Worm (Caenorhabditis elegans) whole organism, early embryonic: ENCODE measurements around the gene fard-1.

ENCODE experiments used
- F13C5.2 ChIP-seq: sonication (generic microtip); optimal IDR thresholded peaks from 2 replicates; lab custom pipeline; 2017; ENCODE audit warnings: mild to moderate bottlenecking, missing genetic modification characterization, inconsistent platforms, missing compliant biosample characterization
- aly-1 ChIP-seq: sonication (generic microtip); optimal IDR thresholded peaks from 2 replicates; lab custom pipeline; 2016; ENCODE audit warnings: missing genetic modification characterization, missing compliant biosample characterization
- ama-1 ChIP-seq: fragments of 150-350 bp; optimal IDR thresholded peaks from 2 replicates; lab custom pipeline; 2014
- flt-1 ChIP-seq: fragments of 200-800 bp; sonication (Bioruptor generic); IDR thresholded peaks from 2 replicates; pipeline ENCODE4 v1.3.6; 2022; ENCODE audit warnings: missing genetic modification characterization, missing compliant biosample characterization
- hmg-4 ChIP-seq: fragments of 200-800 bp; sonication (Bioruptor generic); optimal IDR thresholded peaks from 2 replicates; lab custom pipeline; 2018; ENCODE audit warnings: mild to moderate bottlenecking, missing genetic modification characterization, missing compliant biosample characterization
- hnd-1 ChIP-seq: sonication (generic microtip); optimal IDR thresholded peaks from 2 replicates; lab custom pipeline; 2016; ENCODE audit warnings: missing genetic modification characterization, missing compliant biosample characterization
- pes-1 ChIP-seq: fragments of 200-800 bp; sonication (Bioruptor generic); IDR thresholded peaks from 2 replicates; pipeline ENCODE4 v1.3.6; 2022; ENCODE audit warnings: missing genetic modification reagents, missing genetic modification characterization, missing compliant biosample characterization
- sea-1 ChIP-seq: fragments of 200-800 bp; sonication (Bioruptor generic); conservative IDR thresholded peaks from 2 replicates; pipeline ENCODE4 v1.3.6; 2022; ENCODE audit warnings: missing genetic modification characterization, missing compliant biosample characterization
- tra-4 ChIP-seq: sonication (generic microtip); optimal IDR thresholded peaks from 2 replicates; lab custom pipeline; 2017; ENCODE audit warnings: missing genetic modification characterization, missing compliant biosample characterization

ce11 chrX:2895646-2896045, 37.5 kb upstream of the fard-1 start:
- TF ChIP-seq pes-1 (no peak), ama-1 (no peak), hnd-1 (tag; lab: Kevin White, UChicago) (no peak), hmg-4 (GFP tag; lab: Kevin White, UChicago) (no peak), F13C5.2 (tag; lab: Kevin White, UChicago) (no peak), flt-1 (GFP tag; lab: Robert Waterston, UW) (no peak), sea-1 (GFP tag; lab: Robert Waterston, UW) (no peak), tra-4 (tag; lab: Kevin White, UChicago) (no peak), aly-1 (no peak)
